Worm (Caenorhabditis elegans) whole organism, late embryonic: ENCODE results near the gene algn-7.

Experiments
- F13H6.1 ChIP-seq: sonication (generic microtip); optimal IDR thresholded peaks from 2 replicates; lab custom pipeline; 2016; ENCODE audit warnings: missing genetic modification characterization, missing compliant biosample characterization
- K02D7.2 ChIP-seq: sonication (generic microtip); optimal IDR thresholded peaks from 2 replicates; lab custom pipeline; 2017; ENCODE audit warnings: mild to moderate bottlenecking, missing genetic modification characterization, missing compliant biosample characterization
- K09A11.1 ChIP-seq: sonication (generic microtip); optimal IDR thresholded peaks from 2 replicates; lab custom pipeline; 2017; ENCODE audit warnings: antibody characterized with exemption, mild to moderate bottlenecking, missing genetic modification characterization, missing compliant biosample characterization; ENCODE audit not compliant: insufficient read depth
- ama-1 ChIP-seq: fragments of 150-350 bp; optimal IDR thresholded peaks from 2 replicates; lab custom pipeline; 2014
- ceh-18 ChIP-seq: sonication (generic microtip); optimal IDR thresholded peaks from 2 replicates; lab custom pipeline; 2016; ENCODE audit warnings: missing genetic modification characterization, missing compliant biosample characterization
- ceh-19 ChIP-seq: fragments of 200-800 bp; sonication (Bioruptor generic); optimal IDR thresholded peaks from 2 replicates; lab custom pipeline; 2018; ENCODE audit warnings: mild to moderate bottlenecking, missing genetic modification characterization, missing compliant biosample characterization
- ceh-30 ChIP-seq: fragments of 150-350 bp; optimal IDR thresholded peaks from 2 replicates; lab custom pipeline; 2014; ENCODE audit warnings: missing biosample characterization, missing genetic modification characterization
- ceh-31 ChIP-seq: sonication (generic microtip); optimal IDR thresholded peaks from 2 replicates; lab custom pipeline; 2016; ENCODE audit warnings: missing genetic modification characterization, missing compliant biosample characterization
- ceh-45 ChIP-seq: fragments of 200-800 bp; sonication (Bioruptor generic); IDR thresholded peaks from 2 replicates; pipeline ENCODE4 v1.3.6; 2022; ENCODE audit warnings: missing genetic modification reagents, missing genetic modification characterization, missing compliant biosample characterization
- ceh-48 ChIP-seq: sonication (generic microtip); optimal IDR thresholded peaks from 2 replicates; lab custom pipeline; 2016; ENCODE audit warnings: missing genetic modification characterization, inconsistent platforms, missing compliant biosample characterization
- ceh-6 ChIP-seq: fragments of 200-800 bp; sonication (Bioruptor generic); optimal IDR thresholded peaks from 2 replicates; lab custom pipeline; 2018; ENCODE audit warnings: mild to moderate bottlenecking, missing genetic modification characterization, missing compliant biosample characterization
- che-1 ChIP-seq: sonication (generic microtip); optimal IDR thresholded peaks from 2 replicates; lab custom pipeline; 2016; ENCODE audit warnings: mild to moderate bottlenecking, missing genetic modification characterization, missing compliant biosample characterization
- dve-1 ChIP-seq: sonication (generic microtip); optimal IDR thresholded peaks from 2 replicates; lab custom pipeline; 2017; ENCODE audit warnings: antibody characterized with exemption, mild to moderate bottlenecking, missing genetic modification characterization, missing compliant biosample characterization
- elt-4 ChIP-seq: sonication (generic microtip); optimal IDR thresholded peaks from 2 replicates; lab custom pipeline; 2016; ENCODE audit warnings: missing genetic modification characterization, missing compliant biosample characterization
- eyg-1 ChIP-seq: sonication (generic microtip); optimal IDR thresholded peaks from 2 replicates; lab custom pipeline; 2016; ENCODE audit warnings: missing genotype, missing genetic modification characterization, missing compliant biosample characterization
- fkh-6 ChIP-seq: sonication (generic microtip); optimal IDR thresholded peaks from 2 replicates; lab custom pipeline; 2016; ENCODE audit warnings: missing genetic modification characterization, missing compliant biosample characterization
- gmeb-2 ChIP-seq: sonication (generic microtip); optimal IDR thresholded peaks from 2 replicates; lab custom pipeline; 2016; ENCODE audit warnings: missing genetic modification characterization, inconsistent platforms, missing compliant biosample characterization
- hlh-13 ChIP-seq: fragments of 200-800 bp; sonication (Bioruptor generic); optimal IDR thresholded peaks from 2 replicates; lab custom pipeline; 2018; ENCODE audit warnings: mild to moderate bottlenecking, missing genetic modification characterization, missing compliant biosample characterization
- hlh-15 ChIP-seq: sonication (generic microtip); optimal IDR thresholded peaks from 2 replicates; lab custom pipeline; 2016; ENCODE audit warnings: missing genetic modification characterization, missing compliant biosample characterization
- hlh-30 ChIP-seq: sonication (generic microtip); optimal IDR thresholded peaks from 2 replicates; lab custom pipeline; 2017; ENCODE audit warnings: antibody characterized with exemption, missing genetic modification characterization, missing compliant biosample characterization; ENCODE audit not compliant: insufficient read depth
- hlh-8 ChIP-seq: sonication (generic microtip); optimal IDR thresholded peaks from 2 replicates; lab custom pipeline; 2016; ENCODE audit warnings: missing genotype, missing genetic modification characterization, missing compliant biosample characterization
- lim-6 ChIP-seq: sonication (generic microtip); optimal IDR thresholded peaks from 2 replicates; lab custom pipeline; 2016; ENCODE audit warnings: missing genetic modification characterization, missing compliant biosample characterization
- madf-2 ChIP-seq: sonication (generic microtip); optimal IDR thresholded peaks from 2 replicates; lab custom pipeline; 2017; ENCODE audit warnings: missing genetic modification characterization, missing compliant biosample characterization
- mec-3 ChIP-seq: sonication (generic microtip); optimal IDR thresholded peaks from 2 replicates; lab custom pipeline; 2016; ENCODE audit warnings: borderline replicate concordance, missing genetic modification characterization, missing compliant biosample characterization
- nfya-1 ChIP-seq: sonication (generic microtip); optimal IDR thresholded peaks from 2 replicates; lab custom pipeline; 2017; ENCODE audit warnings: missing genetic modification characterization, mild to moderate bottlenecking, missing compliant biosample characterization, antibody characterized with exemption, moderate library complexity
- nhr-11 ChIP-seq: fragments of 150-350 bp; optimal IDR thresholded peaks from 2 replicates; lab custom pipeline; 2014; ENCODE audit warnings: missing biosample characterization, missing genetic modification characterization
- pag-3 ChIP-seq: sonication (generic microtip); optimal IDR thresholded peaks from 2 replicates; lab custom pipeline; 2016; ENCODE audit warnings: missing compliant biosample characterization, missing genetic modification characterization, borderline replicate concordance
- pat-9 ChIP-seq: fragments of 200-800 bp; sonication (Bioruptor generic); optimal IDR thresholded peaks from 2 replicates; lab custom pipeline; 2018; ENCODE audit warnings: mild to moderate bottlenecking, missing genetic modification characterization, moderate library complexity, missing compliant biosample characterization
- pax-1 ChIP-seq: fragments of 150-350 bp; optimal IDR thresholded peaks from 2 replicates; lab custom pipeline; 2014; ENCODE audit warnings: missing biosample characterization, missing genetic modification characterization
- pha-2 ChIP-seq: sonication (generic microtip); optimal IDR thresholded peaks from 2 replicates; lab custom pipeline; 2017; ENCODE audit warnings: mild to moderate bottlenecking, missing genetic modification characterization, missing compliant biosample characterization
- pqm-1 ChIP-seq: sonication (generic microtip); optimal IDR thresholded peaks from 2 replicates; lab custom pipeline; 2016; ENCODE audit warnings: missing genetic modification characterization, missing compliant biosample characterization
- pros-1 ChIP-seq: fragments of 150-350 bp; optimal IDR thresholded peaks from 2 replicates; lab custom pipeline; 2014; ENCODE audit warnings: missing biosample characterization, missing genetic modification reagents, missing genetic modification characterization
- rnt-1 ChIP-seq: sonication (generic microtip); optimal IDR thresholded peaks from 2 replicates; lab custom pipeline; 2016; ENCODE audit warnings: missing genetic modification characterization, missing compliant biosample characterization
- sdc-2 ChIP-seq: sonication (generic microtip); optimal IDR thresholded peaks from 2 replicates; lab custom pipeline; 2016; ENCODE audit warnings: missing genotype, missing genetic modification characterization, missing compliant biosample characterization
- syd-9 ChIP-seq: sonication (generic microtip); optimal IDR thresholded peaks from 2 replicates; lab custom pipeline; 2016; ENCODE audit warnings: mild to moderate bottlenecking, missing genetic modification characterization, moderate library complexity, missing compliant biosample characterization
- tbx-2 ChIP-seq: sonication (generic microtip); optimal IDR thresholded peaks from 2 replicates; lab custom pipeline; 2016; ENCODE audit warnings: missing genetic modification characterization, missing compliant biosample characterization
- unc-42 ChIP-seq: sonication (generic microtip); optimal IDR thresholded peaks from 2 replicates; lab custom pipeline; 2016; ENCODE audit warnings: missing genotype, missing genetic modification characterization, missing compliant biosample characterization
- unc-55 ChIP-seq: sonication (generic microtip); optimal IDR thresholded peaks from 2 replicates; lab custom pipeline; 2017; ENCODE audit warnings: missing biosample characterization, missing genetic modification reagents, missing genetic modification characterization
- zip-5 ChIP-seq: sonication (generic microtip); optimal IDR thresholded peaks from 2 replicates; lab custom pipeline; 2016; ENCODE audit warnings: missing genetic modification characterization, missing compliant biosample characterization

The algn-7 gene

DNA sequence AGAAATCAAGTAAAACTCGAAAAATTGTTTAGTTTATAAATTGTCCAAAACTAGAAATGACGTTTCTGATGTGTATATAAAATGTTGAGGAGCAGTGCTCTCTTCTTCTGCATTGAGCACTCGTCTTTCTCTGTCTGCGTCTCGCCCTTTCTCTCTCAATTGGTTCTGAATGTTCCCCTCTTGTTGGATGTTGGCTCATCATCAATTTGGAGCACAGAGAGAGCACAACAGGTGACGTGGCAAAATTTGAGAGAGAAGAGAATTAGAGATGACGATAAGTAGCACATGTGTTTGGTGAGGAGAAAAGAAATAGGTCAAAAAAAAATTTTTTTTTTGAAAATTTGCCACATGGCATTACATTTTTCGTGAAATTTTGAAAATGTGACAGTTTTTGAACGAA, 36.6 kb downstream of the algn-7 start:
- TF ChIP-seq pag-3 (tag; lab: Kevin White, UChicago) (no peak), nfya-1 (tag; lab: Kevin White, UChicago) (peak; percentile 75), hlh-15 (tag; lab: Kevin White, UChicago) (no peak), hlh-30 (peak; percentile 17), pax-1 (tag; lab: Kevin White, UChicago) (no peak), fkh-6 (tag; lab: Kevin White, UChicago) (no peak), ceh-18 (tag; lab: Kevin White, UChicago) (peak; percentile 56), eyg-1 (tag; lab: Kevin White, UChicago) (no peak), che-1 (no peak), elt-4 (tag; lab: Kevin White, UChicago) (no peak), pqm-1 (tag; lab: Kevin White, UChicago) (no peak), ama-1 (lab: Kevin White, UChicago) (no peak), unc-42 (tag; lab: Kevin White, UChicago) (peak; percentile 30), dve-1 (tag; lab: Kevin White, UChicago) (no peak), zip-5 (tag; lab: Kevin White, UChicago) (no peak), unc-55 (GFP tag; lab: Kevin White, UChicago) (peak; percentile 81), madf-2 (tag; lab: Kevin White, UChicago) (no peak), hlh-8 (tag; lab: Kevin White, UChicago) (peak; percentile 79), K02D7.2 (tag; lab: Kevin White, UChicago) (no peak), rnt-1 (peak; percentile 36), ceh-30 (no peak), tbx-2 (peak; percentile 29), sdc-2 (tag; lab: Kevin White, UChicago) (no peak), ceh-31 (tag; lab: Kevin White, UChicago) (peak; percentile 49), ceh-45 (GFP tag; lab: Robert Waterston, UW) (no peak), F13H6.1 (tag; lab: Kevin White, UChicago) (no peak)

- TF ChIP-seq pag-3 (tag; lab: Kevin White, UChicago) (no peak), hlh-15 (tag; lab: Kevin White, UChicago) (no peak), mec-3 (tag; lab: Kevin White, UChicago) (no peak), hlh-13 (no peak), syd-9 (tag; lab: Kevin White, UChicago) (no peak), ceh-48 (tag; lab: Kevin White, UChicago) (no peak), ceh-19 (GFP tag; lab: Kevin White, UChicago) (no peak)
These were observed 38.9 kb downstream of the algn-7 start, which contains the start of gene gly-4 for ce11 chrV:19895250-19895649. Gene gly-4 (minus strand): TSS chrV:19895350.

DNA sequence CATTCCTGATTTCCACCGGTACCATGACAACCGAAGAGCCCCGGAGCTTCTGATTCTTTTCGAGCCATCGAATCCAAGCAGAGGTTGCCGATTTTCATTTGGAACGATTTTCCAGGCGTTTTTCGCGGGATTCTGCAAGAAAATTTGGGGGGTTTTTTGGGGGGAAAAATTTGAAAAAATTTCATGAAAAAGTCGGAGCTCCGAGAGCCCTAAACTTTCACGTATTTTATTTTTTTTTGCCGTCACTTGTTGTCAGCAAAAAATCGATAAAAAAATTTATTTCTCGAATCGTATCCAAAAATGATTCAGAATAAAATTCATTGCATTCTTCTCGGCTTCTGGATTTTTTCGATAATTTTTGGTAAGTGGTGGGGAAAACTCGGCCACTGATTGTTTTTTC, 51.2 kb downstream of the algn-7 start, which contains the start of gene Y116F11B.13:
TSS of gene Y116F11B.13 (plus strand) at position 301 of the 400 bp plus-strand sequence.
- TF ChIP-seq pha-2 (tag; lab: Kevin White, UChicago) (no peak), elt-4 (tag; lab: Kevin White, UChicago) (no peak), ama-1 (lab: Kevin White, UChicago) (no peak), sdc-2 (tag; lab: Kevin White, UChicago) (no peak), F13H6.1 (tag; lab: Kevin White, UChicago) (no peak), ceh-6 (GFP tag; lab: Kevin White, UChicago) (no peak), K09A11.1 (tag; lab: Kevin White, UChicago) (no peak), gmeb-2 (no peak), lim-6 (tag; lab: Kevin White, UChicago) (no peak), nhr-11 (tag; lab: Kevin White, UChicago) (no peak), pat-9 (tag; lab: Kevin White, UChicago) (no peak), pros-1 (tag; lab: Kevin White, UChicago) (no peak), hlh-13 (no peak)
